Fruit fly (Drosophila melanogaster) whole organism, prepupa: ENCODE data around the gene Eaat2.

Experiments used
- Blimp-1 ChIP-seq: fragments of 200-800 bp; sonication (Bioruptor generic); optimal IDR thresholded peaks from 3 replicates; lab custom pipeline; 2017; ENCODE audit warnings: missing biosample characterization, missing genetic modification characterization, mild to moderate bottlenecking, moderate library complexity, missing genetic modification reagents
- CG10631 ChIP-seq: fragments of 200-800 bp; sonication (Bioruptor generic); optimal IDR thresholded peaks from 2 replicates; lab custom pipeline; 2016; ENCODE audit warnings: missing biosample characterization, missing genetic modification characterization
- CG10669 ChIP-seq: fragments of 200-800 bp; sonication (Bioruptor generic); optimal IDR thresholded peaks from 3 replicates; lab custom pipeline; 2018; ENCODE audit warnings: missing biosample characterization, mild to moderate bottlenecking, missing genetic modification characterization, moderate library complexity
- CG11294 ChIP-seq: fragments of 200-800 bp; sonication (Bioruptor generic); IDR thresholded peaks from 2 replicates; pipeline ENCODE4 v1.3.6; 2022; ENCODE audit warnings: missing biosample characterization, missing genetic modification characterization
- CG11762 ChIP-seq: fragments of 200-800 bp; sonication (Bioruptor generic); optimal IDR thresholded peaks from 3 replicates; lab custom pipeline; 2016; ENCODE audit warnings: missing biosample characterization, missing genetic modification characterization; ENCODE audit not compliant: insufficient read depth
- CG15336 ChIP-seq: fragments of 200-800 bp; sonication (Bioruptor generic); IDR thresholded peaks from 2 replicates; pipeline ENCODE4 v1.3.6; 2022; ENCODE audit warnings: missing biosample characterization, missing genetic modification characterization
- CG1621 ChIP-seq: fragments of 200-800 bp; sonication (Bioruptor generic); optimal IDR thresholded peaks from 3 replicates; lab custom pipeline; 2018; ENCODE audit warnings: missing biosample characterization, mild to moderate bottlenecking, missing genetic modification characterization
- CG16779 ChIP-seq: fragments of 200-800 bp; sonication (Bioruptor generic); optimal IDR thresholded peaks from 3 replicates; lab custom pipeline; 2017; ENCODE audit warnings: missing biosample characterization, mild to moderate bottlenecking, missing genetic modification characterization
- CG3032 ChIP-seq: fragments of 200-800 bp; optimal IDR thresholded peaks from 2 replicates; lab custom pipeline; 2019; ENCODE audit warnings: missing biosample characterization, mild to moderate bottlenecking, missing genetic modification characterization, moderate library complexity
- CG31627 ChIP-seq: fragments of 200-800 bp; sonication (Bioruptor generic); optimal IDR thresholded peaks from 3 replicates; lab custom pipeline; 2016; ENCODE audit warnings: missing biosample characterization, missing genetic modification characterization
- CG32006 ChIP-seq: fragments of 200-800 bp; sonication (Bioruptor generic); optimal IDR thresholded peaks from 3 replicates; lab custom pipeline; 2017; ENCODE audit warnings: missing biosample characterization, mild to moderate bottlenecking, missing genetic modification characterization
- CG34406 ChIP-seq: fragments of 200-800 bp; sonication (Bioruptor generic); optimal IDR thresholded peaks from 3 replicates; lab custom pipeline; 2016; ENCODE audit warnings: missing biosample characterization, missing genetic modification characterization
- CG3919 ChIP-seq: fragments of 200-800 bp; sonication (Bioruptor generic); optimal IDR thresholded peaks from 3 replicates; lab custom pipeline; 2016; ENCODE audit warnings: missing biosample characterization, missing genetic modification characterization
- CG4318 ChIP-seq: fragments of 200-800 bp; sonication (Bioruptor generic); optimal IDR thresholded peaks from 3 replicates; lab custom pipeline; 2017; ENCODE audit warnings: missing biosample characterization, mild to moderate bottlenecking, missing genetic modification characterization
- CG6163 ChIP-seq: fragments of 200-800 bp; sonication (Bioruptor generic); IDR thresholded peaks from 3 replicates; pipeline ENCODE4 v1.3.6; 2022; ENCODE audit warnings: missing biosample characterization, missing genetic modification characterization
- CG6276 ChIP-seq: fragments of 200-800 bp; sonication (Bioruptor generic); optimal IDR thresholded peaks from 2 replicates; lab custom pipeline; 2017; ENCODE audit warnings: missing biosample characterization, mild to moderate bottlenecking, missing genetic modification characterization
- CG6792 ChIP-seq: fragments of 200-800 bp; sonication (Bioruptor generic); optimal IDR thresholded peaks from 3 replicates; lab custom pipeline; 2016; ENCODE audit warnings: missing biosample characterization, missing genetic modification characterization
- CG6808 ChIP-seq: fragments of 200-800 bp; sonication (Bioruptor generic); optimal IDR thresholded peaks from 3 replicates; lab custom pipeline; 2017; ENCODE audit warnings: missing biosample characterization, missing genetic modification characterization, mild to moderate bottlenecking, moderate library complexity, missing genetic modification reagents
- CG6854 ChIP-seq: fragments of 200-800 bp; sonication (Bioruptor generic); optimal IDR thresholded peaks from 2 replicates; lab custom pipeline; 2017; ENCODE audit warnings: missing biosample characterization, mild to moderate bottlenecking, missing genetic modification characterization
- CG8119 ChIP-seq: fragments of 200-800 bp; sonication (Bioruptor generic); IDR thresholded peaks from 3 replicates; pipeline ENCODE4 v1.3.6; 2022; ENCODE audit warnings: missing biosample characterization, missing genetic modification characterization
- CG8319 ChIP-seq: fragments of 200-800 bp; sonication (Bioruptor generic); optimal IDR thresholded peaks from 3 replicates; lab custom pipeline; 2016; ENCODE audit warnings: missing biosample characterization, missing genetic modification characterization
- CG8632 ChIP-seq: fragments of 200-800 bp; sonication (Bioruptor generic); optimal IDR thresholded peaks from 3 replicates; lab custom pipeline; 2016; ENCODE audit warnings: missing biosample characterization, missing genetic modification characterization
- Eip75B ChIP-seq: fragments of 200-800 bp; sonication (Bioruptor generic); optimal IDR thresholded peaks from 3 replicates; lab custom pipeline; 2016; ENCODE audit warnings: missing biosample characterization, missing genetic modification characterization
- Eip93F ChIP-seq: fragments of 200-800 bp; sonication (Bioruptor generic); optimal IDR thresholded peaks from 2 replicates; lab custom pipeline; 2016; ENCODE audit warnings: missing biosample characterization, mild to moderate bottlenecking, missing genetic modification characterization
- Ets21C ChIP-seq: fragments of 200-800 bp; sonication (Bioruptor generic); optimal IDR thresholded peaks from 3 replicates; lab custom pipeline; 2016; ENCODE audit warnings: missing biosample characterization, missing genetic modification characterization
- Ets96B ChIP-seq: fragments of 200-800 bp; optimal IDR thresholded peaks from 2 replicates; lab custom pipeline; 2019; ENCODE audit warnings: missing biosample characterization, mild to moderate bottlenecking, missing genetic modification characterization, moderate library complexity
- Gug ChIP-seq: fragments of 200-800 bp; sonication (Bioruptor generic); IDR thresholded peaks from 2 replicates; pipeline ENCODE4 v1.3.6; 2022; ENCODE audit warnings: missing biosample characterization, missing genetic modification characterization
- Hr38 ChIP-seq: sonication (Bioruptor generic); optimal IDR thresholded peaks from 2 replicates; lab custom pipeline; 2016; ENCODE audit warnings: missing biosample characterization, missing genetic modification characterization
- Hr39 ChIP-seq: fragments of 200-800 bp; sonication (Bioruptor generic); optimal IDR thresholded peaks from 2 replicates; lab custom pipeline; 2016; ENCODE audit warnings: missing biosample characterization, missing genetic modification characterization
- Hr4 ChIP-seq: fragments of 200-800 bp; sonication (Bioruptor generic); optimal IDR thresholded peaks from 3 replicates; lab custom pipeline; 2016; ENCODE audit warnings: missing biosample characterization, missing genetic modification characterization
- Lpt ChIP-seq: fragments of 200-800 bp; sonication (Bioruptor generic); optimal IDR thresholded peaks from 3 replicates; lab custom pipeline; 2016; ENCODE audit warnings: missing biosample characterization, missing genetic modification characterization
- Met ChIP-seq: fragments of 200-800 bp; sonication (Bioruptor generic); optimal IDR thresholded peaks from 3 replicates; lab custom pipeline; 2016; ENCODE audit warnings: missing biosample characterization, missing genetic modification characterization
- OdsH ChIP-seq: fragments of 200-800 bp; sonication (Bioruptor generic); optimal IDR thresholded peaks from 3 replicates; lab custom pipeline; 2016; ENCODE audit warnings: missing biosample characterization, missing genetic modification characterization
- Sox102F ChIP-seq: fragments of 200-800 bp; sonication (Bioruptor generic); optimal IDR thresholded peaks from 2 replicates; lab custom pipeline; 2016; ENCODE audit warnings: missing biosample characterization, mild to moderate bottlenecking, missing genetic modification characterization
- Sox14 ChIP-seq: fragments of 200-800 bp; sonication (Bioruptor generic); optimal IDR thresholded peaks from 3 replicates; lab custom pipeline; 2016; ENCODE audit warnings: missing biosample characterization, missing genetic modification characterization
- Sox15 ChIP-seq: fragments of 200-800 bp; sonication (Bioruptor generic); optimal IDR thresholded peaks from 3 replicates; lab custom pipeline; 2016; ENCODE audit warnings: missing biosample characterization, missing genetic modification characterization
- achi ChIP-seq: fragments of 200-800 bp; sonication (Bioruptor generic); optimal IDR thresholded peaks from 3 replicates; lab custom pipeline; 2016; ENCODE audit warnings: missing biosample characterization, missing genetic modification characterization
- acj6 ChIP-seq: fragments of 200-800 bp; sonication (Bioruptor generic); optimal IDR thresholded peaks from 3 replicates; lab custom pipeline; 2016; ENCODE audit warnings: missing biosample characterization, missing genetic modification characterization
- cyc ChIP-seq: fragments of 200-800 bp; sonication (Bioruptor generic); optimal IDR thresholded peaks from 3 replicates; lab custom pipeline; 2016; ENCODE audit warnings: missing biosample characterization, missing genetic modification characterization
- eg ChIP-seq: fragments of 200-800 bp; sonication (Bioruptor generic); IDR thresholded peaks from 3 replicates; pipeline ENCODE4 v1.3.6; 2022; ENCODE audit warnings: missing biosample characterization, missing genetic modification characterization
- esn ChIP-seq: fragments of 200-800 bp; sonication (Bioruptor generic); optimal IDR thresholded peaks from 2 replicates; lab custom pipeline; 2016; ENCODE audit warnings: missing biosample characterization, mild to moderate bottlenecking, missing genetic modification characterization, moderate library complexity
- fd85E ChIP-seq: fragments of 200-800 bp; sonication (Bioruptor generic); optimal IDR thresholded peaks from 3 replicates; lab custom pipeline; 2016; ENCODE audit warnings: missing biosample characterization, missing genetic modification characterization
- fkh ChIP-seq: fragments of 200-800 bp; sonication (Bioruptor generic); optimal IDR thresholded peaks from 3 replicates; lab custom pipeline; 2017; ENCODE audit warnings: missing biosample characterization, mild to moderate bottlenecking, missing genetic modification characterization, moderate library complexity
- lz ChIP-seq: fragments of 200-800 bp; sonication (Bioruptor generic); optimal IDR thresholded peaks from 3 replicates; lab custom pipeline; 2016; ENCODE audit warnings: missing biosample characterization, missing genetic modification characterization
- pdm3 ChIP-seq: fragments of 200-800 bp; sonication (Bioruptor generic); optimal IDR thresholded peaks from 3 replicates; lab custom pipeline; 2016; ENCODE audit warnings: missing biosample characterization, missing genetic modification characterization
- salr ChIP-seq, 2 experiments: fragments of 200-800 bp; sonication (Bioruptor generic); optimal IDR thresholded peaks; 3 replicates each; lab custom pipeline; 2016 to 2018; ENCODE audit warnings: missing biosample characterization in 2 of 2, missing genetic modification characterization in 2 of 2, mild to moderate bottlenecking in 1 of 2
- spab ChIP-seq: fragments of 200-800 bp; sonication (Bioruptor generic); optimal IDR thresholded peaks from 2 replicates; lab custom pipeline; 2017; ENCODE audit warnings: missing biosample characterization, mild to moderate bottlenecking, missing genetic modification characterization, missing genetic modification reagents
- ss ChIP-seq, 2 experiments: fragments of 200-800 bp; sonication (Bioruptor generic); optimal IDR thresholded peaks; 2 replicates in 1 of 2; 3 replicates in 1 of 2; lab custom pipeline; 2017 to 2018; ENCODE audit warnings: mild to moderate bottlenecking in 2 of 2, missing biosample characterization in 2 of 2, missing genetic modification characterization in 2 of 2, moderate library complexity in 1 of 2
- svp ChIP-seq: fragments of 200-800 bp; sonication (Bioruptor generic); peaks from one replicate; lab custom pipeline; 2016; ENCODE audit warnings: missing biosample characterization, missing genetic modification characterization
- vri ChIP-seq: fragments of 200-800 bp; sonication (Bioruptor generic); optimal IDR thresholded peaks from 3 replicates; lab custom pipeline; 2016; ENCODE audit warnings: missing biosample characterization, mild to moderate bottlenecking, missing genetic modification characterization

The Eaat2 gene

DNA sequence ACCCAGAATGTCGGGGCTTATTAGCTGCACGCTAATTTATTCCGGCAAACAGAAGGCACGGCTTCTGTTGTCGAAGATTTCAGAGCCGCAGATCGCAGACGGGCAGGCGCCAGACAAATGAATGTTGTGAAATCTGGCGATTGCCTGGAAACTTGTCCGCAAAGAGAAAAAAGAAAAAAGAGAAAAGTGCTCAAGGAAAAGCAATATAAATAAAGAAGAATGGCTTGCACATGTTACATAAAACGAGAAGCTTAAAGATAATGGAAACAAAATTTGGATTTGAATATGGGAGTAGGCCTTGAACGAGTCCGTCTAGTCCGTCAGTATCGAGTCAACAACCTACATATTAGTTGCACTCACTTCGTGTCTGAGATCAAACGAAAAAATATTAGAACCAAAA is 16.1 kb downstream of the Eaat2 start, which contains the start of gene Hsp60B:
Hsp60B (plus strand) TSS at position 301 of the 400 bp plus-strand sequence.
- TF ChIP-seq CG11294 (no peak), svp (GFP tag; lab: Kevin White, UChicago) (peak; percentile 30), CG8319 (GFP tag; lab: Kevin White, UChicago) (no peak)

DNA sequence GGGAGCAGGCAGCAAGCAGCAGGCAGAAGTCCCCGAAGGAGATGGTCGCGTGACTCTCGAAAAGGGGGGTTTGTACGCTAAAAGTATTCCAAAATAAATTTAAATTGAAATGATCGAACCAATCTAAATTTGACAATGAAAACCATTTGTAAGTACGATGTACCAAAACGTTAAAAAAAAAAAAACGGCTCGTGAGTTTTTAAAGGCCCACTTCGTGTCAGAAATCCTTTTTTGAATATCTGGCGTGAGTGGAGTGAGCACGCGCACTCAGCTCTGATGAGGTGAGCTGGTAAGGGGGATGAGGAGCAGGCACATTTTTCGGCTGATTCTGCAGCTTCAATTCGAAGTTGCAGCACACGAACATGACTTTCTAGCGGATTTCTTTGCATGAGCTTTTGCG is 19.4 kb downstream of the Eaat2 start:
- TF ChIP-seq CG3032 (tag; lab: Kevin White, UChicago) (no peak), CG6163 (GFP tag; lab: Robert Waterston, UW) (no peak), CG6276 (GFP tag; lab: Kevin White, UChicago) (peak; percentile 17), Lpt (no peak), CG8119 (GFP tag; lab: Robert Waterston, UW) (peak; percentile 52; the same call in 1 of the 3 replicates), Ets21C (GFP tag; lab: Kevin White, UChicago) (no peak), achi (GFP tag; lab: Kevin White, UChicago) (peak; percentile 20), CG31627 (GFP tag; lab: Kevin White, UChicago) (no peak), svp (GFP tag; lab: Kevin White, UChicago) (peak; percentile 59), esn (GFP tag; lab: Kevin White, UChicago) (no peak), CG3919 (GFP tag; lab: Kevin White, UChicago) (no peak), CG6792 (no peak), spab (GFP tag; lab: Kevin White, UChicago) (no peak), pdm3 (GFP tag; lab: Kevin White, UChicago) (no peak), Eip93F (GFP tag; lab: Kevin White, UChicago) (no peak), OdsH (GFP tag; lab: Kevin White, UChicago) (peak; percentile 24), vri (GFP tag; lab: Kevin White, UChicago) (no peak), Ets96B (tag; lab: Kevin White, UChicago) (no peak), Hr38 (GFP tag; lab: Kevin White, UChicago) (no peak), Gug (GFP tag; lab: Robert Waterston, UW) (no peak), lz (GFP tag; lab: Kevin White, UChicago) (no peak), CG1621 (tag; lab: Kevin White, UChicago) (no peak), CG11762 (GFP tag; lab: Kevin White, UChicago) (no peak), CG16779 (tag; lab: Kevin White, UChicago) (no peak), CG15336 (GFP tag; lab: Robert Waterston, UW) (no peak), CG6854 (GFP tag; lab: Kevin White, UChicago) (no peak), CG10631 (GFP tag; lab: Kevin White, UChicago) (peak; percentile 8), cyc (GFP tag; lab: Kevin White, UChicago) (no peak), Eip75B (GFP tag; lab: Kevin White, UChicago) (peak; percentile 40), Sox14 (GFP tag; lab: Kevin White, UChicago) (no peak), fd85E (no peak), CG4318 (GFP tag; lab: Kevin White, UChicago) (peak; percentile 4), acj6 (peak; percentile 1), Sox102F (GFP tag; lab: Kevin White, UChicago) (no peak), Met (GFP tag; lab: Kevin White, UChicago) (no peak), CG6808 (GFP tag; lab: Kevin White, UChicago) (no peak), CG11294 (no peak), CG10669 (GFP tag; lab: Kevin White, UChicago) (no peak), CG8632 (GFP tag; lab: Kevin White, UChicago) (no peak), fkh (GFP tag; lab: Kevin White, UChicago) (no peak), salr (GFP tag; optimal IDR thresholded peaks at IDR 0.05; lab: Kevin White, UChicago) (no peak), eg (GFP tag; lab: Robert Waterston, UW) (0 out of 3 replicates have a peak, but pooled peaks have one; percentile 28), CG34406 (GFP tag; lab: Kevin White, UChicago) (no peak), CG8319 (GFP tag; lab: Kevin White, UChicago) (no peak), Hr39 (GFP tag; lab: Kevin White, UChicago) (no peak), Sox15 (GFP tag; lab: Kevin White, UChicago) (no peak), Hr4 (peak; percentile 23), Blimp-1 (GFP tag; lab: Kevin White, UChicago) (no peak), CG32006 (GFP tag; lab: Kevin White, UChicago) (peak; percentile 47), ss (GFP tag; optimal IDR thresholded peaks at IDR 0.05; lab: Kevin White, UChicago) (no peak)
